Fruit fly (Drosophila melanogaster) whole organism, embryonic: ENCODE measurements around the gene GNBP1.

ENCODE experiments used
- Awh ChIP-seq: fragments of 200-800 bp; sonication (Bioruptor generic); IDR thresholded peaks from 2 replicates; pipeline ENCODE4, ENCODE4 v1.3.6; 2022; ENCODE audit warnings: missing biosample characterization, missing genetic modification characterization
- Bgb ChIP-seq: fragments of 200-800 bp; sonication (Bioruptor generic); IDR thresholded peaks from 2 replicates; pipeline ENCODE4 v1.3.6; 2022; ENCODE audit warnings: missing biosample characterization, missing genetic modification characterization; ENCODE audit not compliant: partially characterized antibody
- CG12659 ChIP-seq: fragments of 200-800 bp; sonication (Bioruptor generic); optimal IDR thresholded peaks from 3 replicates; lab custom pipeline; 2017; ENCODE audit warnings: mild to moderate bottlenecking, missing biosample characterization, missing genetic modification reagents, missing genetic modification characterization
- CG12769 ChIP-seq: fragments of 200-800 bp; sonication (Bioruptor generic); optimal IDR thresholded peaks from 2 replicates; lab custom pipeline; 2019; ENCODE audit warnings: missing biosample characterization, mild to moderate bottlenecking, missing genetic modification characterization, moderate library complexity
- CG15479 ChIP-seq: fragments of 200-800 bp; sonication (Bioruptor generic); optimal IDR thresholded peaks from 3 replicates; lab custom pipeline; 2019; ENCODE audit warnings: missing biosample characterization, mild to moderate bottlenecking, missing genetic modification characterization, moderate library complexity
- CG1832 ChIP-seq: fragments of 200-800 bp; sonication (Bioruptor generic); optimal IDR thresholded peaks from 2 replicates; lab custom pipeline; 2017; ENCODE audit warnings: missing biosample characterization, mild to moderate bottlenecking, missing genetic modification characterization, inconsistent platforms
- CG18619 ChIP-seq: fragments of 200-800 bp; sonication (Bioruptor generic); optimal IDR thresholded peaks from 3 replicates; lab custom pipeline; 2017; ENCODE audit warnings: missing biosample characterization, mild to moderate bottlenecking, missing genetic modification characterization
- CG3281 ChIP-seq: fragments of 200-800 bp; sonication (Bioruptor generic); optimal IDR thresholded peaks from 3 replicates; lab custom pipeline; 2017; ENCODE audit warnings: missing biosample characterization, mild to moderate bottlenecking, missing genetic modification characterization
- CG34422 ChIP-seq: fragments of 200-800 bp; sonication (Bioruptor generic); IDR thresholded peaks from 3 replicates; pipeline ENCODE4 v1.3.6; 2022; ENCODE audit warnings: missing biosample characterization, missing genetic modification characterization
- CG4424 ChIP-seq: fragments of 200-800 bp; sonication (Bioruptor generic); optimal IDR thresholded peaks from 3 replicates; lab custom pipeline; 2016; ENCODE audit warnings: missing biosample characterization, missing genetic modification characterization
- CG4854 ChIP-seq: fragments of 200-800 bp; sonication (Bioruptor generic); optimal IDR thresholded peaks from 2 replicates; lab custom pipeline; 2016; ENCODE audit warnings: missing biosample characterization, missing genetic modification characterization, inconsistent platforms
- CG6175 ChIP-seq: fragments of 200-800 bp; sonication (Bioruptor generic); IDR thresholded peaks from 3 replicates; pipeline ENCODE4 v1.3.6; 2022; ENCODE audit warnings: missing biosample characterization, missing genetic modification characterization
- CG8359 ChIP-seq: fragments of 200-800 bp; sonication (Bioruptor generic); optimal IDR thresholded peaks from 2 replicates; lab custom pipeline; 2017; ENCODE audit warnings: missing biosample characterization, mild to moderate bottlenecking, missing genetic modification characterization, borderline replicate concordance
- CG8924 ChIP-seq: fragments of 200-800 bp; optimal IDR thresholded peaks from 3 replicates; lab custom pipeline; 2019; ENCODE audit warnings: missing biosample characterization, mild to moderate bottlenecking, missing genetic modification characterization, moderate library complexity
- Fer3 ChIP-seq: fragments of 200-800 bp; sonication (Bioruptor generic); optimal IDR thresholded peaks from 2 replicates; lab custom pipeline; 2018; ENCODE audit warnings: missing biosample characterization, mild to moderate bottlenecking, missing genetic modification characterization, moderate library complexity
- HLHmδ ChIP-seq: fragments of 200-800 bp; sonication (Bioruptor generic); optimal IDR thresholded peaks from 2 replicates; lab custom pipeline; 2018; ENCODE audit warnings: missing biosample characterization, mild to moderate bottlenecking, missing genetic modification characterization, moderate library complexity
- Hr39 ChIP-seq: fragments of >200 bp; optimal IDR thresholded peaks from 2 replicates; lab custom pipeline; 2017
- Lhr ChIP-seq: fragments of 200-800 bp; sonication (Bioruptor generic); optimal IDR thresholded peaks from 3 replicates; lab custom pipeline; 2017; ENCODE audit warnings: mild to moderate bottlenecking, missing biosample characterization, missing genetic modification reagents, missing genetic modification characterization
- Med ChIP-seq: fragments of 200-800 bp; sonication (Bioruptor generic); peaks from one replicate; lab custom pipeline; 2016; ENCODE audit warnings: missing biosample characterization, missing genetic modification characterization, mild to moderate bottlenecking, inconsistent platforms, moderate library complexity
- NC2β ChIP-seq: fragments of 200-800 bp; sonication (Bioruptor generic); optimal IDR thresholded peaks from 2 replicates; lab custom pipeline; 2016; ENCODE audit warnings: missing biosample characterization, missing genetic modification characterization
- Opbp ChIP-seq: fragments of 200-800 bp; sonication (Bioruptor generic); IDR thresholded peaks from 3 replicates; pipeline ENCODE4 v1.3.6; 2022; ENCODE audit warnings: missing biosample characterization, missing genetic modification characterization; ENCODE audit not compliant: partially characterized antibody
- Rx ChIP-seq: fragments of 200-800 bp; sonication (Bioruptor generic); IDR thresholded peaks from 2 replicates; pipeline ENCODE4 v1.3.6; 2022; ENCODE audit warnings: missing biosample characterization, missing genetic modification characterization
- Sin3A ChIP-seq: fragments of >200 bp; optimal IDR thresholded peaks from 2 replicates; lab custom pipeline; 2018
- abd-A ChIP-seq: fragments of 200-800 bp; sonication (Bioruptor generic); optimal IDR thresholded peaks from 3 replicates; lab custom pipeline; 2019; ENCODE audit warnings: missing biosample characterization, mild to moderate bottlenecking, missing genetic modification characterization, moderate library complexity
- chinmo ChIP-seq: fragments of 200-800 bp; sonication (Bioruptor generic); IDR thresholded peaks from 4 replicates; pipeline ENCODE4 v1.3.6; 2022; ENCODE audit warnings: missing biosample characterization, missing genetic modification characterization; ENCODE audit not compliant: partially characterized antibody
- croc ChIP-seq: fragments of 200-800 bp; sonication (Bioruptor generic); conservative IDR thresholded peaks from 3 replicates; pipeline ENCODE4 v1.3.6; 2022; ENCODE audit warnings: missing biosample characterization, missing genetic modification characterization
- crol ChIP-seq: fragments of 200-800 bp; sonication (Bioruptor generic); IDR thresholded peaks from 2 replicates; pipeline ENCODE4 v1.3.6; 2022; ENCODE audit warnings: missing biosample characterization, missing genetic modification characterization
- eve ChIP-seq, 2 experiments: fragments of >200 bp; optimal IDR thresholded peaks; 2 replicates each; lab custom pipeline; 2017; ENCODE audit warnings: missing biosample characterization in 2 of 2, missing genetic modification characterization in 2 of 2
- exex ChIP-seq: fragments of 200-800 bp; sonication (Bioruptor generic); optimal IDR thresholded peaks from 4 replicates; lab custom pipeline; 2018; ENCODE audit warnings: missing biosample characterization, mild to moderate bottlenecking, missing genetic modification characterization, moderate library complexity
- gro ChIP-seq: fragments of 200-800 bp; sonication (Bioruptor generic); optimal IDR thresholded peaks from 2 replicates; lab custom pipeline; 2016; ENCODE audit warnings: missing biosample characterization, missing genetic modification characterization
- ham ChIP-seq: fragments of 200-800 bp; sonication (Bioruptor generic); IDR thresholded peaks from 2 replicates; pipeline ENCODE4 v1.3.6; 2022; ENCODE audit warnings: missing biosample characterization, missing genetic modification characterization
- hkb ChIP-seq, 2 experiments: fragments of 200-800 bp in 1 of 2; fragments of >200 bp in 1 of 2; sonication (Bioruptor generic) in 1 of 2; IDR thresholded peaks in 1 of 2; optimal IDR thresholded peaks in 1 of 2; 2 replicates each; pipeline versions ENCODE4 v1.3.6 to Lab custom; 2017 to 2022; ENCODE audit warnings: missing biosample characterization in 1 of 2, missing genetic modification characterization in 1 of 2
- mld ChIP-seq: fragments of 200-800 bp; sonication (Bioruptor generic); IDR thresholded peaks from 3 replicates; pipeline ENCODE4 v1.3.6; 2022; ENCODE audit warnings: missing biosample characterization, missing genetic modification characterization; ENCODE audit not compliant: partially characterized antibody
- rib ChIP-seq: fragments of 200-800 bp; sonication (Bioruptor generic); IDR thresholded peaks from 2 replicates; pipeline ENCODE4 v1.3.6; 2022; ENCODE audit warnings: missing biosample characterization, missing genetic modification characterization
- sens ChIP-seq: fragments of 200-800 bp; sonication (Bioruptor generic); peaks from one replicate; lab custom pipeline; 2016; ENCODE audit warnings: missing biosample characterization, missing genetic modification characterization
- vfl ChIP-seq: fragments of 200-800 bp; sonication (Bioruptor generic); optimal IDR thresholded peaks from 2 replicates; lab custom pipeline; 2016; ENCODE audit warnings: missing biosample characterization, missing genetic modification characterization
- vvl ChIP-seq: fragments of 200-800 bp; sonication (Bioruptor generic); IDR thresholded peaks from 2 replicates; pipeline ENCODE4 v1.3.6; 2022; ENCODE audit warnings: missing biosample characterization, missing genetic modification characterization
- zen ChIP-seq: fragments of 200-800 bp; sonication (Bioruptor generic); optimal IDR thresholded peaks from 3 replicates; lab custom pipeline; 2018; ENCODE audit warnings: missing biosample characterization, mild to moderate bottlenecking, missing genetic modification characterization, moderate library complexity
- zf30C ChIP-seq: fragments of 200-800 bp; sonication (Bioruptor generic); optimal IDR thresholded peaks from 3 replicates; lab custom pipeline; 2018; ENCODE audit warnings: missing biosample characterization, mild to moderate bottlenecking, missing genetic modification characterization

The GNBP1 gene

DNA sequence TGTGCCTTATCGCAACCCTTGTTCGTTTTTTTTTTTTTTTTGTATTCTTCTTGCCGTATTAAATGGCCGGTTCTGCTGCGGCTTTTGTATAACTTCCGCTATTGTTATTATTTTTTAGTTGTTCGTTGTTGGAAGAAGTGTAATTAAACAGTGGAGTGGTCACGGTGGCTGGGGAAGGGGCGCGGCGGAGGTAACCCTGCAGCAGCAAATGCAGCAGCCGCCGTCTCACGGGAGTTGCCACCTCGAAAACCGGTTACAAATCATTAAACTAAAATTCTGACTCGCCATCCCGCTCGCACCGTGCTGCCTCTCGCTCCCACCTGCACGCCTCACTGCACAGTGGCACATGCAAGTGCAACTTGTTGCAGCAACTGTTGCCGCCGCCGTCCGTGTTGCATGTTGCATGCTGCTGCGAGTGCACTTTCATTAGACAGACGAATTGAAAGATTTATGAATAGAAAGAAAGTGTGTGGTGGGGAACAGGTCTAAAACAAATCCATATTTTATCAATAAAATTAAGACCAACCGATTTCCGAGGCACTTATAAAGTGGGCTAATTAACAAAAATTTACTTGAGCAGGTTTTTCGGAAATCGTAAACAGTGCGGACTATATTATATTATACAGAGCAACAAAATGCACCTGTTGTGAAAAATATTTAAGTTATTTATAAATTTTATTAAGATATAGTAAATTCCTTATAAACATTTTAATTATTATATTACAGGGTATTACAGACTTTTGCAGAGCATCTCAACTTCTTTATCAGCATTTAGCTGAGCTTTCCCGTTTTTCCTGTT lies 47.7 kb upstream of the GNBP1 start (continued):
- TF ChIP-seq CG8924 (peak; percentile 31), zf30C (GFP tag; lab: Kevin White, UChicago) (no peak), zen (tag; lab: Kevin White, UChicago) (peak; percentile 44), sens (GFP tag; lab: Kevin White, UChicago) (peak; percentile 31), crol (peak; percentile 90), Opbp (GFP tag; lab: Robert Waterston, UW) (0 out of 3 replicates have a peak, but pooled peaks have one; percentile 7), vfl (GFP tag; lab: Kevin White, UChicago) (no peak), Awh (GFP tag; lab: Robert Waterston, UW) (0 out of 2 replicates have a peak, but pooled peaks have one; percentile 49), Rx (GFP tag; lab: Robert Waterston, UW) (no peak), hkb (optimal IDR thresholded peaks at IDR 0.05; lab: Kevin White, UChicago) (no peak), hkb (GFP tag; IDR thresholded peaks at IDR 0.05; lab: Robert Waterston, UW) (peak; percentile 19; the same call in 1 of the 2 replicates), Fer3 (tag; lab: Kevin White, UChicago) (no peak), CG34422 (0 out of 3 replicates have a peak, but pooled peaks have one; percentile 13), CG15479 (GFP tag; lab: Kevin White, UChicago) (peak; percentile 50), CG4854 (GFP tag; lab: Kevin White, UChicago) (no peak), CG8359 (no peak), CG1832 (GFP tag; lab: Kevin White, UChicago) (peak; percentile 80)
- TF ChIP-seq, all 482 proteins: peak for 33

DNA sequence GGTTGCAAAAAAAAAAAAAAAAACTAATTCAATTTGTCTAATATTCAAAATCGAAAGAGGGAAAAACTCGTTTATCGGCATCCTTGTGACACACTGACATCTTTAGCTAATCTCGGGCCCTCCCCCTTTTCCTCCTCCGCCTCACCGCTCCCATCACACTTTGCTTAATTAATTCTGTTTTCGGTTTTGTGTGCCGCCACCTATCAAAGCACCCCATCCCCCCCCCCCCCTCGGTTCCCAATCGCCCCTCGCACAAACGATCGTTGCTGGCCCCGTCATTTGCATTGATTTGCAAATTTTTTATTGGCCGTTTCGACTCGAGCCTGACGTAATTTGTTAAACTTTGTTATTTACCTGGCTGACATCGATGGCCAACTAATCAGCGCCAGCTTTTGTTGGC lies 47.1 kb upstream of the GNBP1 start:
- TF ChIP-seq CG12659 (GFP tag; lab: Kevin White, UChicago), result no peak
- no peak for TF ChIP-seq CG3281
- peak; percentile 82 for TF ChIP-seq vvl
- no peak for TF ChIP-seq Lhr (GFP tag; lab: Kevin White, UChicago)
- TF ChIP-seq Sin3A (lab: Kevin White, UChicago), result no peak
- TF ChIP-seq CG18619, result no peak
- TF ChIP-seq Rx (GFP tag; lab: Robert Waterston, UW), result no peak
- TF ChIP-seq exex (tag; lab: Kevin White, UChicago), result peak; percentile 10
- no peak for TF ChIP-seq gro (GFP tag; lab: Kevin White, UChicago)
- peak; percentile 9 for TF ChIP-seq abd-A (tag; lab: Kevin White, UChicago)
- TF ChIP-seq CG4424 (GFP tag; lab: Kevin White, UChicago), result no peak
- peak; percentile 65; the same call in 1 of the 2 replicates for TF ChIP-seq rib (GFP tag; lab: Robert Waterston, UW)
- TF ChIP-seq ham (GFP tag; lab: Robert Waterston, UW), result no peak
- 0 out of 3 replicates have a peak, but pooled peaks have one; percentile 39 for TF ChIP-seq CG6175 (GFP tag; lab: Robert Waterston, UW)
- TF ChIP-seq crol, result peak; percentile 79
- TF ChIP-seq HLHmδ, result no peak
- TF ChIP-seq NC2β (GFP tag; lab: Kevin White, UChicago), result no peak
- TF ChIP-seq Bgb (GFP tag; lab: Robert Waterston, UW), result no peak
- no peak for TF ChIP-seq croc (GFP tag; lab: Robert Waterston, UW)
- TF ChIP-seq mld (GFP tag; lab: Robert Waterston, UW), result no peak
- peak; percentile 38 for TF ChIP-seq Med (GFP tag; lab: Kevin White, UChicago)
- TF ChIP-seq Hr39 (lab: Kevin White, UChicago), result peak; percentile 52
- no peak for TF ChIP-seq eve (GFP tag; optimal IDR thresholded peaks at IDR 0.05; lab: Kevin White, UChicago)
- TF ChIP-seq CG12769 (tag; lab: Kevin White, UChicago), result peak; percentile 60
- TF ChIP-seq chinmo, result peak; percentile 66; the same call in 1 of the 4 replicates
